Fruit fly (Drosophila melanogaster) whole organism, embryonic: ENCODE data around the gene mxt.

Experiments used
- ATbp ChIP-seq: fragments of 200-800 bp; sonication (Bioruptor generic); optimal IDR thresholded peaks from 2 replicates; lab custom pipeline; 2017; ENCODE audit warnings: missing biosample characterization, mild to moderate bottlenecking, missing genetic modification characterization, missing genetic modification reagents
- Antp ChIP-seq: fragments of 200-800 bp; sonication (Bioruptor generic); optimal IDR thresholded peaks from 3 replicates; lab custom pipeline; 2016; ENCODE audit warnings: missing biosample characterization, missing genetic modification characterization
- Awh ChIP-seq: fragments of 200-800 bp; sonication (Bioruptor generic); IDR thresholded peaks from 2 replicates; pipeline ENCODE4, ENCODE4 v1.3.6; 2022; ENCODE audit warnings: missing biosample characterization, missing genetic modification characterization
- Bteb2 ChIP-seq: fragments of 200-800 bp; sonication (Bioruptor generic); optimal IDR thresholded peaks from 2 replicates; lab custom pipeline; 2016; ENCODE audit warnings: missing biosample characterization, missing genetic modification characterization
- C15 ChIP-seq: fragments of 200-800 bp; sonication (Bioruptor generic); IDR thresholded peaks from 3 replicates; pipeline ENCODE4 v1.3.6; 2022; ENCODE audit warnings: missing biosample characterization, missing genetic modification characterization
- CG10543 ChIP-seq: fragments of 200-800 bp; sonication (Bioruptor generic); optimal IDR thresholded peaks from 3 replicates; lab custom pipeline; 2017; ENCODE audit warnings: missing biosample characterization, mild to moderate bottlenecking, missing genetic modification characterization, moderate library complexity
- CG11093 ChIP-seq: fragments of 200-800 bp; sonication (Bioruptor generic); IDR thresholded peaks from 3 replicates; pipeline ENCODE4 v1.3.6; 2022; ENCODE audit warnings: missing biosample characterization, missing genetic modification characterization
- CG13624 ChIP-seq: fragments of 200-800 bp; sonication (Bioruptor generic); optimal IDR thresholded peaks from 2 replicates; lab custom pipeline; 2016; ENCODE audit warnings: missing biosample characterization, missing genetic modification characterization
- CG13894 ChIP-seq: fragments of 200-800 bp; sonication (Bioruptor generic); optimal IDR thresholded peaks from 3 replicates; lab custom pipeline; 2018; ENCODE audit warnings: missing biosample characterization, mild to moderate bottlenecking, missing genetic modification characterization, moderate library complexity
- CG14014 ChIP-seq: fragments of 200-800 bp; sonication (Bioruptor generic); IDR thresholded peaks from 2 replicates; pipeline ENCODE4 v1.3.6; 2022; ENCODE audit warnings: missing biosample characterization, missing genetic modification characterization
- CG1603 ChIP-seq: fragments of 200-800 bp; sonication (Bioruptor generic); optimal IDR thresholded peaks from 2 replicates; lab custom pipeline; 2019; ENCODE audit warnings: missing biosample characterization, mild to moderate bottlenecking, missing genetic modification characterization, moderate library complexity
- CG16813 ChIP-seq: fragments of 200-800 bp; sonication (Bioruptor generic); IDR thresholded peaks from 3 replicates; pipeline ENCODE4 v1.3.6; 2022; ENCODE audit warnings: missing biosample characterization, missing genetic modification characterization; ENCODE audit not compliant: partially characterized antibody
- CG16863 ChIP-seq: fragments of 200-800 bp; sonication (Bioruptor generic); optimal IDR thresholded peaks from 3 replicates; lab custom pipeline; 2016; ENCODE audit warnings: missing biosample characterization, missing genetic modification characterization
- CG2712 ChIP-seq: fragments of 200-800 bp; optimal IDR thresholded peaks from 3 replicates; lab custom pipeline; 2019; ENCODE audit warnings: missing biosample characterization, mild to moderate bottlenecking, missing genetic modification characterization, moderate library complexity
- CG32532 ChIP-seq: fragments of 200-800 bp; sonication (Bioruptor generic); IDR thresholded peaks from 2 replicates; pipeline ENCODE4 v1.3.6; 2022; ENCODE audit warnings: missing biosample characterization, missing genetic modification characterization
- CG3281 ChIP-seq: fragments of 200-800 bp; sonication (Bioruptor generic); optimal IDR thresholded peaks from 3 replicates; lab custom pipeline; 2017; ENCODE audit warnings: missing biosample characterization, mild to moderate bottlenecking, missing genetic modification characterization
- CG4282 ChIP-seq: fragments of 200-800 bp; sonication (Bioruptor generic); optimal IDR thresholded peaks from 2 replicates; lab custom pipeline; 2016; ENCODE audit warnings: missing biosample characterization, missing genetic modification characterization
- CG4360 ChIP-seq: fragments of 200-800 bp; sonication (Bioruptor generic); IDR thresholded peaks from 2 replicates; pipeline ENCODE4 v1.3.6; 2022; ENCODE audit warnings: missing biosample characterization, missing genetic modification characterization
- CG7928 ChIP-seq: fragments of 200-800 bp; sonication (Bioruptor generic); optimal IDR thresholded peaks from 2 replicates; lab custom pipeline; 2017; ENCODE audit warnings: missing biosample characterization, mild to moderate bottlenecking, missing genetic modification characterization
- CG8765 ChIP-seq: fragments of 200-800 bp; sonication (Bioruptor generic); IDR thresholded peaks from 2 replicates; pipeline ENCODE4 v1.3.6; 2022; ENCODE audit warnings: missing biosample characterization, missing genetic modification characterization
- D ChIP-seq, 2 experiments: fragments of 200-800 bp in 1 of 2; fragments of >200 bp in 1 of 2; sonication (Bioruptor generic) in 1 of 2; optimal IDR thresholded peaks; 2 replicates in 1 of 2; 3 replicates in 1 of 2; lab custom pipeline; 2017; ENCODE audit warnings: mild to moderate bottlenecking in 1 of 2, missing biosample characterization in 1 of 2, missing genetic modification characterization in 1 of 2, missing genetic modification reagents in 1 of 2
- ERR ChIP-seq: fragments of 200-800 bp; sonication (Bioruptor generic); optimal IDR thresholded peaks from 2 replicates; lab custom pipeline; 2016; ENCODE audit warnings: missing biosample characterization, missing genetic modification characterization
- Elba2 ChIP-seq: fragments of 200-800 bp; sonication (Bioruptor generic); optimal IDR thresholded peaks from 3 replicates; lab custom pipeline; 2016; ENCODE audit warnings: missing biosample characterization, missing genetic modification characterization
- Ets65A ChIP-seq: fragments of 200-800 bp; sonication (Bioruptor generic); peaks from one replicate; lab custom pipeline; 2016; ENCODE audit warnings: missing biosample characterization, missing genetic modification characterization
- Hand ChIP-seq: fragments of 200-800 bp; sonication (Bioruptor generic); optimal IDR thresholded peaks from 2 replicates; lab custom pipeline; 2017; ENCODE audit warnings: mild to moderate bottlenecking, missing biosample characterization, missing genetic modification reagents, missing genetic modification characterization
- HmgD ChIP-seq: fragments of 200-800 bp; sonication (Bioruptor generic); optimal IDR thresholded peaks from 3 replicates; lab custom pipeline; 2016; ENCODE audit warnings: missing biosample characterization, missing genetic modification characterization
- Hmr ChIP-seq: fragments of 200-800 bp; sonication (Bioruptor generic); optimal IDR thresholded peaks from 3 replicates; lab custom pipeline; 2017; ENCODE audit warnings: mild to moderate bottlenecking, missing biosample characterization, missing genetic modification reagents, missing genetic modification characterization
- Max ChIP-seq: fragments of 200-800 bp; sonication (Bioruptor generic); optimal IDR thresholded peaks from 2 replicates; lab custom pipeline; 2016; ENCODE audit warnings: missing biosample characterization, mild to moderate bottlenecking, missing genetic modification characterization
- Meics ChIP-seq: fragments of 200-800 bp; sonication (Bioruptor generic); optimal IDR thresholded peaks from 2 replicates; lab custom pipeline; 2017; ENCODE audit warnings: missing biosample characterization, mild to moderate bottlenecking, missing genetic modification characterization
- NC2β ChIP-seq: fragments of 200-800 bp; sonication (Bioruptor generic); optimal IDR thresholded peaks from 2 replicates; lab custom pipeline; 2016; ENCODE audit warnings: missing biosample characterization, missing genetic modification characterization
- NFAT ChIP-seq: fragments of 200-800 bp; sonication (Bioruptor generic); IDR thresholded peaks from 2 replicates; pipeline ENCODE4 v1.3.6; 2022; ENCODE audit warnings: missing biosample characterization, missing genetic modification characterization
- Nf-YC ChIP-seq: fragments of 200-800 bp; optimal IDR thresholded peaks from 3 replicates; lab custom pipeline; 2019; ENCODE audit warnings: missing biosample characterization, mild to moderate bottlenecking, missing genetic modification characterization, moderate library complexity
- Six4 ChIP-seq: fragments of 200-800 bp; sonication (Bioruptor generic); optimal IDR thresholded peaks from 2 replicates; lab custom pipeline; 2016; ENCODE audit warnings: missing biosample characterization, missing genetic modification characterization
- Sry-δ ChIP-seq: fragments of 200-800 bp; sonication (Bioruptor generic); optimal IDR thresholded peaks from 2 replicates; lab custom pipeline; 2016; ENCODE audit warnings: missing biosample characterization, missing genetic modification characterization
- Usf ChIP-seq: fragments of 200-800 bp; sonication (Bioruptor generic); optimal IDR thresholded peaks from 2 replicates; lab custom pipeline; 2017; ENCODE audit warnings: missing genotype, missing biosample characterization, missing genetic modification characterization
- cg ChIP-seq: fragments of 200-800 bp; sonication (Bioruptor generic); optimal IDR thresholded peaks from 3 replicates; lab custom pipeline; 2019; ENCODE audit warnings: missing biosample characterization, mild to moderate bottlenecking, missing genetic modification characterization, moderate library complexity
- crp ChIP-seq, 2 experiments: fragments of 200-800 bp; sonication (Bioruptor generic); optimal IDR thresholded peaks; 2 replicates in 1 of 2; 3 replicates in 1 of 2; lab custom pipeline; 2017; ENCODE audit warnings: missing biosample characterization in 2 of 2, missing genetic modification characterization in 2 of 2, mild to moderate bottlenecking in 1 of 2, moderate library complexity in 1 of 2
- dysf ChIP-seq: fragments of 200-800 bp; sonication (Bioruptor generic); IDR thresholded peaks from 3 replicates; pipeline ENCODE4 v1.3.6; 2022; ENCODE audit warnings: missing biosample characterization, missing genetic modification characterization
- emc ChIP-seq: fragments of 200-800 bp; sonication (Bioruptor generic); optimal IDR thresholded peaks from 2 replicates; lab custom pipeline; 2016; ENCODE audit warnings: missing biosample characterization, missing genetic modification characterization
- grn ChIP-seq: fragments of 200-800 bp; sonication (Bioruptor generic); optimal IDR thresholded peaks from 3 replicates; lab custom pipeline; 2017; ENCODE audit warnings: missing biosample characterization, missing genetic modification characterization
- hb ChIP-seq: fragments of 200-800 bp; sonication (Bioruptor generic); IDR thresholded peaks from 3 replicates; pipeline ENCODE4 v1.3.6; 2022; ENCODE audit warnings: missing biosample characterization, missing genetic modification characterization; ENCODE audit not compliant: partially characterized antibody
- hbn ChIP-seq: fragments of 200-800 bp; sonication (Bioruptor generic); IDR thresholded peaks from 2 replicates; pipeline ENCODE4 v1.3.6; 2022; ENCODE audit warnings: missing biosample characterization, missing genetic modification characterization; ENCODE audit not compliant: partially characterized antibody
- jigr1 ChIP-seq: fragments of 200-800 bp; sonication (Bioruptor generic); IDR thresholded peaks from 3 replicates; pipeline ENCODE4 v1.3.6; 2022; ENCODE audit warnings: missing biosample characterization, missing genetic modification characterization
- nmo ChIP-seq: fragments of 200-800 bp; sonication (Bioruptor generic); optimal IDR thresholded peaks from 2 replicates; lab custom pipeline; 2018; ENCODE audit warnings: missing biosample characterization, mild to moderate bottlenecking, missing genetic modification characterization, moderate library complexity
- otp ChIP-seq: fragments of 200-800 bp; sonication (Bioruptor generic); IDR thresholded peaks from 3 replicates; pipeline ENCODE4, ENCODE4 v1.3.6; 2022; ENCODE audit warnings: missing biosample characterization, missing genetic modification characterization
- sd ChIP-seq: fragments of 200-800 bp; sonication (Bioruptor generic); optimal IDR thresholded peaks from 3 replicates; lab custom pipeline; 2018; ENCODE audit warnings: missing biosample characterization, mild to moderate bottlenecking, missing genetic modification characterization, moderate library complexity
- sna ChIP-seq: fragments of 200-800 bp; sonication (Bioruptor generic); IDR thresholded peaks from 2 replicates; pipeline ENCODE4 v1.3.6; 2022; ENCODE audit warnings: missing biosample characterization, missing genetic modification characterization; ENCODE audit not compliant: partially characterized antibody
- sqz ChIP-seq: fragments of 200-800 bp; sonication (Bioruptor generic); optimal IDR thresholded peaks from 3 replicates; lab custom pipeline; 2018; ENCODE audit warnings: missing biosample characterization, mild to moderate bottlenecking, missing genetic modification characterization
- sr ChIP-seq: fragments of 200-800 bp; sonication (Bioruptor generic); IDR thresholded peaks from 3 replicates; pipeline ENCODE4 v1.3.6; 2022; ENCODE audit warnings: missing biosample characterization, missing genetic modification characterization
- ttk ChIP-seq: fragments of 200-800 bp; sonication (Bioruptor generic); IDR thresholded peaks from 2 replicates; pipeline ENCODE4 v2.1.2; 2022; ENCODE audit warnings: missing biosample characterization, missing genetic modification characterization
- wek ChIP-seq: fragments of 200-800 bp; sonication (Bioruptor generic); optimal IDR thresholded peaks from 3 replicates; lab custom pipeline; 2018; ENCODE audit warnings: missing biosample characterization, mild to moderate bottlenecking, missing genetic modification characterization, moderate library complexity

The mxt gene

DNA sequence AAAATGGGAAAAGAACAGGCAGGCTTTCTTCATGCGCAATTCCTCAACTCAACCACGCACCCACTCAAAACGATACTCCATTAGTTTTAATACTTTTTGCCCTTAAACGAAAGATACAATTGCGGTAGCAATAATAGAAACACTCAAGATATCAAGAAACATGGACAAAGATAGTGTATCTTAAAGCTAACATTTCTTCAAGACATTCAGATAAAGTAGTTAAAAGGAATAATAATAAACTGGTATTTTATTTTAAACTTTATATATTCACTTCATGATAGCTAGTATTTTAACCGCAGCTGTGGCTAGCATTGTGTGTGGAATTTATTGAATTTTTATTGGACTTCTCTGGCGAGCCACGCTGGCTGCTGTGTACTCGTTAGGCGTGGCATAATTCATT lies 9.0 kb upstream of the mxt start (continued):
- TF ChIP-seq Awh (peak; percentile 61; the same call in 1 of the 2 replicates), CG13624 (GFP tag; lab: Kevin White, UChicago) (no peak), Hmr (GFP tag; lab: Kevin White, UChicago) (peak; percentile 64), HmgD (GFP tag; lab: Kevin White, UChicago) (no peak), CG2712 (peak; percentile 86), wek (GFP tag; lab: Kevin White, UChicago) (no peak), sr (no peak), otp (GFP tag; lab: Robert Waterston, UW) (peak; percentile 65; the same call in 2 of the 3 replicates), CG10543 (GFP tag; lab: Kevin White, UChicago) (no peak), CG4282 (GFP tag; lab: Kevin White, UChicago) (no peak), C15 (GFP tag; lab: Robert Waterston, UW) (no peak), CG8765 (GFP tag; lab: Robert Waterston, UW) (no peak), NFAT (GFP tag; lab: Robert Waterston, UW) (no peak), CG16863 (GFP tag; lab: Kevin White, UChicago) (no peak), cg (GFP tag; lab: Kevin White, UChicago) (no peak), Bteb2 (GFP tag; lab: Kevin White, UChicago) (no peak), ttk (GFP tag; lab: Robert Waterston, UW) (peak; percentile 31; the same call in 1 of the 2 replicates), Nf-YC (tag; lab: Kevin White, UChicago) (no peak), hb (GFP tag; lab: Robert Waterston, UW) (no peak), Max (no peak), CG32532 (GFP tag; lab: Robert Waterston, UW) (peak; percentile 36; the same call in 1 of the 2 replicates), jigr1 (GFP tag; lab: Robert Waterston, UW) (no peak), Antp (GFP tag; lab: Kevin White, UChicago) (no peak), dysf (peak; percentile 52; the same call in 1 of the 3 replicates), sd (tag; lab: Kevin White, UChicago) (peak; percentile 48), CG16813 (no peak), Hand (GFP tag; lab: Kevin White, UChicago) (peak; percentile 62), CG1603 (tag; lab: Kevin White, UChicago) (peak; percentile 85), NC2β (GFP tag; lab: Kevin White, UChicago) (no peak), CG3281 (peak; percentile 62), Usf (GFP tag; lab: Kevin White, UChicago) (no peak), nmo (peak; percentile 51), Ets65A (no peak), D (optimal IDR thresholded peaks at IDR 0.05; lab: Kevin White, UChicago) (no peak), D (GFP tag; optimal IDR thresholded peaks at IDR 0.05; lab: Kevin White, UChicago) (peak; percentile 61), Elba2 (GFP tag; lab: Kevin White, UChicago) (no peak), crp (GFP tag; optimal IDR thresholded peaks at IDR 0.05; lab: Kevin White, UChicago) (no peak), Sry-δ (no peak), grn (GFP tag; lab: Kevin White, UChicago) (no peak), Meics (GFP tag; lab: Kevin White, UChicago) (peak; percentile 66), Six4 (GFP tag; lab: Kevin White, UChicago) (peak; percentile 45), ERR (GFP tag; lab: Kevin White, UChicago) (no peak), CG7928 (GFP tag; lab: Kevin White, UChicago) (no peak), CG13894 (tag; lab: Kevin White, UChicago) (peak; percentile 35), sqz (GFP tag; lab: Kevin White, UChicago) (no peak), hbn (GFP tag; lab: Robert Waterston, UW) (no peak), CG14014 (GFP tag; lab: Robert Waterston, UW) (peak; percentile 63; the same call in 1 of the 2 replicates), sna (GFP tag; lab: Robert Waterston, UW) (no peak), CG11093 (GFP tag; lab: Robert Waterston, UW) (no peak), CG4360 (no peak), emc (GFP tag; lab: Kevin White, UChicago) (no peak), ATbp (GFP tag; lab: Kevin White, UChicago) (peak; percentile 63)
